Worm (Caenorhabditis elegans): ENCODE results near the gene idpp-16.

- TF ChIP-seq unc-62 (GFP tag; optimal IDR thresholded peaks at IDR 0.05) (no peak), skn-1 (tag; optimal IDR thresholded peaks at IDR 0.05) (no peak), mab-9 (GFP tag; IDR thresholded peaks at IDR 0.05) (no peak), nhr-76 (tag; optimal IDR thresholded peaks at IDR 0.05) (no peak), snpc-4 (tag; optimal IDR thresholded peaks at IDR 0.05) (no peak), mep-1 (tag; optimal IDR thresholded peaks at IDR 0.05) (no peak), elt-3 (tag; optimal IDR thresholded peaks at IDR 0.05) (no peak), C16A3.4 (tag; optimal IDR thresholded peaks at IDR 0.05) (no peak)
These were observed 29.3 kb upstream of the idpp-16 start for ce11 chrV:11635587-11635986.

Measured in whole organism, L1 larva.